Fruit fly (Drosophila melanogaster) whole organism, wandering third instar larva: ENCODE data around the gene Trm7-32.

Experiments used
- Abd-B ChIP-seq: fragments of >200 bp; optimal IDR thresholded peaks from 2 replicates; lab custom pipeline; 2017; ENCODE audit warnings: missing biosample characterization, missing genetic modification characterization
- br ChIP-seq: fragments of 200-800 bp; sonication (Bioruptor generic); optimal IDR thresholded peaks from 2 replicates; lab custom pipeline; 2016; ENCODE audit warnings: missing biosample characterization, missing genetic modification characterization
- psq ChIP-seq: fragments of 200-800 bp; sonication (Bioruptor generic); optimal IDR thresholded peaks from 3 replicates; lab custom pipeline; 2017; ENCODE audit warnings: missing biosample characterization, mild to moderate bottlenecking, missing genetic modification characterization, moderate library complexity

DNA sequence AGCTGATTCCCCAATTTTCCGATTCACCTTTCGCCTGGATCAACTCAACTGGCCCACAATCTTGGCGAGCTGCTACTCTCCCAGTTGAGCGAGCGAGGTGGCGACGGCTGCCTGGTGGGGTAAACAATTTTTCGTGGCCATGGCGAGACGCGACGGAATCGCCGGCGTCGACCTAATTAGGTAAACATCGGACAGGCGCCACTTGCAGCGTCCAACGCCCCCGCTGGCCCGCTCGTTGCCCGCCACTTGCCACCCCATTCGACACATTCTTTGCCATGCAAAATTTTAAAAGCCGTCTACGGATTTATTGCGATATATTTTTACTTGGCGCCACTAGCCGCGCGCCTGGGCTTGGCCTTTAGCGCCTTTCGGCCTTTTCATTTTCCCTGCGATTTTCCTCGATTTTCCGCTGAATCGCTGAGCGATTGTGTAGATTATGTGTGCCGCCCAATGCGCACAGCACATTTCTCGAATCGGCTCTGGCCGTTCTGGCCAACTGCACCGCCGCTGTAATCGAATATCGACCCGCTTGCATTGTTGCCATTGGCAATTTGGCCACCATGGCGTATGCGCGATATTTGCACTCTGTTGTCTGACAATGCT lies 26.4 kb downstream of the Trm7-32 start:
- no peak for TF ChIP-seq br (GFP tag; lab: Kevin White, UChicago)
- TF ChIP-seq Abd-B (GFP tag; lab: Kevin White, UChicago): no peak
- no peak for TF ChIP-seq psq (GFP tag; lab: Kevin White, UChicago)
